Fruit fly (Drosophila melanogaster): ENCODE data around the gene CG1544.

CG1544 gene

DNA sequence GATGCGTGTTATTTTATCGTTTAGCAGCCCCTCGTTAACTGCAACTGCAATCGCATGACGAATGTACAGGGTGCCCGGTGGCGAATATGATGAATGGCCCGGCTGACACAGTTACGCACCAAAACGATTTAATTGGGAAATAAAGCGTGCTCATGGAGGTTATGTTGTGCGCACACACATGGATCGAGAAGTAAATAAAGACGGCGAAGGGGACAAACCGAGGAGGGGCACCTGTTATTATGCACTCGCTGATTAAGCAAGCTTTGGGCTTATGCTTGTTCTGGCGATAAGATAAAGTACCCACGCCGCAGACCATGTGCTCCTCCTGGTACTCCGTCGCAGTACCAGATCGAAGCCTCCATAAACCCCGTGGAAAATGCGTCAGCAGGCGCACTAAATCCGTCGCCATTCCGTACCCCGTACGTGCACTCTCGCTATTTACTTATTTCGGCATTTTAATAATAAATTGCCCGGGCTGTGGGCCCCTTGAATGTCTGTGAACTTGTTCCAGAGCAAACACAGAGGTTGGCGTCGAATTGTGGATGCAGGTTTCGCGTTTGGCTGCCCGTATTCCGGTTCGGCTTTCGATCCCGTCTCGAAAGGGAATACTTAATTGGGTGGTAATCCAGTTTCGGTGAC, 28.4 kb downstream of the CG1544 start (continued):
- no peak for TF ChIP-seq kay (GFP tag; optimal IDR thresholded peaks at IDR 0.05)
- TF ChIP-seq wdn (GFP tag; IDR thresholded peaks at IDR 0.05): no peak
- TF ChIP-seq CG18764 (GFP tag; optimal IDR thresholded peaks at IDR 0.05): no peak
- TF ChIP-seq CG1647 (GFP tag; optimal IDR thresholded peaks at IDR 0.05): no peak
- no peak for TF ChIP-seq tup (GFP tag; optimal IDR thresholded peaks at IDR 0.05)
- TF ChIP-seq CG7963 (GFP tag; IDR thresholded peaks at IDR 0.05; ENCODE audit: partially characterized antibody): no peak
- TF ChIP-seq aop (GFP tag; IDR thresholded peaks at IDR 0.05): no peak
- TF ChIP-seq CG15073 (GFP tag; optimal IDR thresholded peaks at IDR 0.05): no peak
- TF ChIP-seq Xrp1 (GFP tag; IDR thresholded peaks at IDR 0.05): peak; percentile 5; the same call in 1 of the 2 replicates
- no peak for TF ChIP-seq CG4404 (GFP tag; IDR thresholded peaks at IDR 0.05)
- TF ChIP-seq CG9817 (tag; optimal IDR thresholded peaks at IDR 0.05): no peak
- TF ChIP-seq CG13775 (GFP tag; optimal IDR thresholded peaks at IDR 0.05): no peak
- no peak for TF ChIP-seq CG10147 (GFP tag; optimal IDR thresholded peaks at IDR 0.05)
- no peak for TF ChIP-seq BEAF-32 (GFP tag; optimal IDR thresholded peaks at IDR 0.05)
- TF ChIP-seq CG3726 (GFP tag; IDR thresholded peaks at IDR 0.05): no peak
- no peak for TF ChIP-seq dysf (GFP tag; IDR thresholded peaks at IDR 0.05)
- no peak for TF ChIP-seq CoRest (tag; optimal IDR thresholded peaks at IDR 0.05)
- TF ChIP-seq CG8924 (tag; optimal IDR thresholded peaks at IDR 0.05): no peak
- TF ChIP-seq HmgD (GFP tag; optimal IDR thresholded peaks at IDR 0.05): no peak
- TF ChIP-seq bcd (GFP tag; optimal IDR thresholded peaks at IDR 0.05): no peak
- no peak for TF ChIP-seq Sry-δ (GFP tag; optimal IDR thresholded peaks at IDR 0.05)
- TF ChIP-seq zfh2 (GFP tag; optimal IDR thresholded peaks at IDR 0.05): no peak
- 0 out of 3 replicates have a peak, but pooled peaks have one; percentile 39 for TF ChIP-seq CG11456 (GFP tag; IDR thresholded peaks at IDR 0.05)
- no peak for TF ChIP-seq Dref (GFP tag; IDR thresholded peaks at IDR 0.05)
- TF ChIP-seq tap (tag; optimal IDR thresholded peaks at IDR 0.05): no peak
- TF ChIP-seq Sry-β (GFP tag; optimal IDR thresholded peaks at IDR 0.05): no peak
- TF ChIP-seq lilli (GFP tag; optimal IDR thresholded peaks at IDR 0.05): no peak
- TF ChIP-seq CG12104 (GFP tag; optimal IDR thresholded peaks at IDR 0.05): no peak
- no peak for TF ChIP-seq CG6765 (GFP tag; optimal IDR thresholded peaks at IDR 0.05)
- TF ChIP-seq CG11085 (GFP tag; IDR thresholded peaks at IDR 0.05): no peak
- no peak for TF ChIP-seq ase (GFP tag; IDR thresholded peaks at IDR 0.05)
- TF ChIP-seq slou (GFP tag; optimal IDR thresholded peaks at IDR 0.05): no peak
- TF ChIP-seq prd (optimal IDR thresholded peaks at IDR 0.05): no peak
- TF ChIP-seq prd (GFP tag; IDR thresholded peaks at IDR 0.05): no peak
- no peak for TF ChIP-seq chm (GFP tag; IDR thresholded peaks at IDR 0.05)
- peak; percentile 14 for TF ChIP-seq CG10543 (GFP tag; optimal IDR thresholded peaks at IDR 0.05)
- TF ChIP-seq CG1024 (GFP tag; IDR thresholded peaks at IDR 0.05): no peak
- peak; percentile 58; the same call in 1 of the 3 replicates for TF ChIP-seq otp (GFP tag; IDR thresholded peaks at IDR 0.05)
- TF ChIP-seq CG1529 (GFP tag; optimal IDR thresholded peaks at IDR 0.05): no peak
- no peak for TF ChIP-seq Rfx (GFP tag; IDR thresholded peaks at IDR 0.05)
- no peak for TF ChIP-seq ap (GFP tag; IDR thresholded peaks at IDR 0.05)
- no peak for TF ChIP-seq ken (GFP tag; IDR thresholded peaks at IDR 0.05)
- TF ChIP-seq CG10366 (GFP tag; IDR thresholded peaks at IDR 0.05): peak; percentile 72
- TF ChIP-seq CHES-1-like (GFP tag; optimal IDR thresholded peaks at IDR 0.05): no peak
- TF ChIP-seq cwo (GFP tag; optimal IDR thresholded peaks at IDR 0.05): no peak
- no peak for TF ChIP-seq gro (GFP tag; optimal IDR thresholded peaks at IDR 0.05)
- no peak for TF ChIP-seq CG10462 (GFP tag; optimal IDR thresholded peaks at IDR 0.05)
- no peak for TF ChIP-seq corto (GFP tag; optimal IDR thresholded peaks at IDR 0.05)
- TF ChIP-seq CG9876 (GFP tag; optimal IDR thresholded peaks at IDR 0.05): no peak
- TF ChIP-seq cg (GFP tag; optimal IDR thresholded peaks at IDR 0.05): peak; percentile 11
- peak; percentile 15 for TF ChIP-seq Max (GFP tag; optimal IDR thresholded peaks at IDR 0.05)
- TF ChIP-seq esg (GFP tag; conservative IDR thresholded peaks at IDR 0.05): no peak
